Worm (Caenorhabditis elegans) whole organism, L4 larva: ENCODE measurements around the gene zipt-2.3.

ENCODE experiments used
- D1046.2 ChIP-seq: fragments of 200-800 bp; sonication (Bioruptor generic); IDR thresholded peaks from 2 replicates; pipeline ENCODE4 v1.3.6; 2022; ENCODE audit warnings: missing genetic modification characterization, missing compliant biosample characterization
- F10B5.3 ChIP-seq: sonication (generic microtip); optimal IDR thresholded peaks from 2 replicates; lab custom pipeline; 2016; ENCODE audit warnings: mild to moderate bottlenecking, missing genetic modification characterization, missing compliant biosample characterization
- F26F4.8 ChIP-seq: fragments of 200-800 bp; sonication (Bioruptor generic); conservative IDR thresholded peaks from 2 replicates; pipeline ENCODE4 v1.3.6; 2022; ENCODE audit warnings: missing genetic modification characterization, missing compliant biosample characterization
- R02D3.7 ChIP-seq: fragments of 150-350 bp; sonication (generic microtip); optimal IDR thresholded peaks from 3 replicates; lab custom pipeline; 2014; ENCODE audit warnings: missing biosample characterization, missing genetic modification characterization
- T20F7.1 ChIP-seq: fragments of 200-800 bp; sonication (Bioruptor generic); optimal IDR thresholded peaks from 2 replicates; lab custom pipeline; 2018; ENCODE audit warnings: mild to moderate bottlenecking, missing genetic modification characterization, missing compliant biosample characterization
- T26A8.4 ChIP-seq: fragments of 200-800 bp; sonication (Bioruptor generic); IDR thresholded peaks from 2 replicates; pipeline ENCODE4 v1.3.6; 2022; ENCODE audit warnings: missing genetic modification characterization, missing compliant biosample characterization
- Y75B8A.6 ChIP-seq: fragments of 200-800 bp; sonication (Bioruptor generic); IDR thresholded peaks from 2 replicates; pipeline ENCODE4 v1.3.6; 2022; ENCODE audit warnings: missing genetic modification reagents, missing genetic modification characterization, missing compliant biosample characterization
- ceh-28 ChIP-seq: fragments of 150-350 bp; optimal IDR thresholded peaks from 2 replicates; lab custom pipeline; 2014; ENCODE audit warnings: missing biosample characterization, missing genetic modification reagents, missing genetic modification characterization
- ceh-44 ChIP-seq: fragments of 200-800 bp; sonication (Bioruptor generic); IDR thresholded peaks from 2 replicates; pipeline ENCODE4 v1.3.6; 2022; ENCODE audit warnings: missing genetic modification reagents, missing genetic modification characterization, missing compliant biosample characterization
- ces-1 ChIP-seq: fragments of 150-350 bp; sonication (generic microtip); optimal IDR thresholded peaks from 4 replicates; lab custom pipeline; 2014; ENCODE audit warnings: missing biosample characterization, missing genetic modification reagents, missing genetic modification characterization
- cey-2 ChIP-seq: sonication (generic microtip); optimal IDR thresholded peaks from 3 replicates; lab custom pipeline; 2017; ENCODE audit warnings: missing genetic modification characterization, mild to moderate bottlenecking, missing compliant biosample characterization, antibody characterized with exemption, borderline replicate concordance; ENCODE audit not compliant: insufficient read depth
- daf-12 ChIP-seq: fragments of 150-350 bp; optimal IDR thresholded peaks from 2 replicates; lab custom pipeline; 2014; ENCODE audit warnings: missing biosample characterization, missing genetic modification reagents, missing genetic modification characterization
- daf-8 ChIP-seq: fragments of 200-800 bp; sonication (Bioruptor generic); IDR thresholded peaks from 2 replicates; pipeline ENCODE4 v1.3.6; 2022; ENCODE audit warnings: missing genetic modification characterization, missing compliant biosample characterization
- dmd-6 ChIP-seq: fragments of 200-800 bp; sonication (Bioruptor generic); IDR thresholded peaks from 2 replicates; pipeline ENCODE4 v1.3.6; 2022; ENCODE audit warnings: missing genetic modification reagents, missing genetic modification characterization, missing compliant biosample characterization
- dmd-8 ChIP-seq: fragments of 200-800 bp; sonication (Bioruptor generic); IDR thresholded peaks from 2 replicates; pipeline ENCODE4 v1.3.6; 2022; ENCODE audit warnings: missing genetic modification characterization, missing compliant biosample characterization
- duxl-1 ChIP-seq: sonication (generic microtip); optimal IDR thresholded peaks from 2 replicates; lab custom pipeline; 2016; ENCODE audit warnings: mild to moderate bottlenecking, missing genetic modification characterization, moderate library complexity, missing compliant biosample characterization; ENCODE audit not compliant: poor library complexity
- dve-1 ChIP-seq: sonication (generic microtip); optimal IDR thresholded peaks from 2 replicates; lab custom pipeline; 2017; ENCODE audit warnings: antibody characterized with exemption, mild to moderate bottlenecking, missing genetic modification characterization, missing compliant biosample characterization; ENCODE audit not compliant: insufficient read depth
- egl-43 ChIP-seq: fragments of 200-800 bp; sonication (Bioruptor generic); IDR thresholded peaks from 2 replicates; pipeline ENCODE4 v1.3.6; 2022; ENCODE audit warnings: missing genetic modification reagents, missing genetic modification characterization, missing compliant biosample characterization
- fkh-10 ChIP-seq: fragments of 150-350 bp; optimal IDR thresholded peaks from 2 replicates; lab custom pipeline; 2014; ENCODE audit warnings: missing biosample characterization, missing genetic modification reagents, missing genetic modification characterization
- hlh-30 ChIP-seq: sonication (generic microtip); optimal IDR thresholded peaks from 2 replicates; lab custom pipeline; 2017; ENCODE audit warnings: antibody characterized with exemption, mild to moderate bottlenecking, missing genetic modification characterization, missing compliant biosample characterization; ENCODE audit not compliant: insufficient read depth
- hmg-1.1 ChIP-seq: fragments of 200-800 bp; sonication (Bioruptor generic); IDR thresholded peaks from 2 replicates; pipeline ENCODE4 v1.3.6; 2022; ENCODE audit warnings: missing genetic modification reagents, missing genetic modification characterization, missing compliant biosample characterization
- jun-1 ChIP-seq: fragments of 150-350 bp; optimal IDR thresholded peaks from 2 replicates; lab custom pipeline; 2014; ENCODE audit warnings: missing biosample characterization, missing genetic modification reagents, missing genetic modification characterization
- lim-7 ChIP-seq: fragments of 200-800 bp; sonication (Bioruptor generic); IDR thresholded peaks from 2 replicates; pipeline ENCODE4 v1.3.6; 2022; ENCODE audit warnings: missing genetic modification characterization, missing compliant biosample characterization
- lin-1 ChIP-seq: fragments of 200-800 bp; sonication (Bioruptor generic); IDR thresholded peaks from 2 replicates; pipeline ENCODE4 v1.3.6; 2022; ENCODE audit warnings: missing genetic modification reagents, missing genetic modification characterization, missing compliant biosample characterization
- lin-13 ChIP-seq: fragments of 150-350 bp; optimal IDR thresholded peaks from 2 replicates; lab custom pipeline; 2014; ENCODE audit warnings: missing biosample characterization, missing genetic modification reagents, missing genetic modification characterization
- lin-39 ChIP-seq: fragments of 150-350 bp; optimal IDR thresholded peaks from 2 replicates; lab custom pipeline; 2014; ENCODE audit warnings: missing biosample characterization, missing genetic modification reagents, missing genetic modification characterization
- lir-3 ChIP-seq: sonication (generic microtip); optimal IDR thresholded peaks from 2 replicates; lab custom pipeline; 2016; ENCODE audit warnings: mild to moderate bottlenecking, missing genetic modification characterization, missing compliant biosample characterization
- lsy-2 ChIP-seq, 2 experiments: fragments of 150-350 bp in 1 of 2; sonication (generic microtip) in 1 of 2; optimal IDR thresholded peaks; 2 replicates each; lab custom pipeline; 2014 to 2017; ENCODE audit warnings: missing biosample characterization in 2 of 2, missing genetic modification characterization in 2 of 2
- madf-5 ChIP-seq, 2 experiments: fragments of 200-800 bp; sonication (Bioruptor generic); IDR thresholded peaks; 2 replicates each; pipeline ENCODE4 v1.3.6; 2022; ENCODE audit warnings: missing compliant biosample characterization in 2 of 2, missing genetic modification characterization in 2 of 2
- madf-9 ChIP-seq: fragments of 200-800 bp; sonication (Bioruptor generic); conservative IDR thresholded peaks from 2 replicates; pipeline ENCODE4 v1.3.6; 2022; ENCODE audit warnings: missing genetic modification reagents, missing genetic modification characterization, missing compliant biosample characterization
- mdl-1 ChIP-seq, 2 experiments: fragments of 150-350 bp in 1 of 2; sonication (generic microtip) in 1 of 2; optimal IDR thresholded peaks; 2 replicates each; lab custom pipeline; 2014 to 2017; ENCODE audit warnings: missing biosample characterization in 2 of 2, missing genetic modification characterization in 2 of 2
- mxl-2 ChIP-seq: fragments of 200-800 bp; sonication (Bioruptor generic); conservative IDR thresholded peaks from 2 replicates; pipeline ENCODE4 v1.3.6; 2022; ENCODE audit warnings: missing genetic modification reagents, missing genetic modification characterization, missing compliant biosample characterization
- mxl-3 ChIP-seq: fragments of 200-800 bp; sonication (Bioruptor generic); optimal IDR thresholded peaks from 2 replicates; lab custom pipeline; 2018; ENCODE audit warnings: mild to moderate bottlenecking, missing genetic modification characterization, missing compliant biosample characterization
- nhr-102 ChIP-seq: sonication (generic microtip); optimal IDR thresholded peaks from 2 replicates; lab custom pipeline; 2016; ENCODE audit warnings: mild to moderate bottlenecking, missing genetic modification characterization, moderate library complexity, missing compliant biosample characterization
- nhr-11 ChIP-seq: fragments of 150-350 bp; optimal IDR thresholded peaks from 2 replicates; lab custom pipeline; 2014; ENCODE audit warnings: missing biosample characterization, missing genetic modification characterization
- nhr-48 ChIP-seq: sonication (generic microtip); optimal IDR thresholded peaks from 2 replicates; lab custom pipeline; 2016; ENCODE audit warnings: mild to moderate bottlenecking, missing genetic modification characterization, missing compliant biosample characterization
- nhr-6 ChIP-seq: fragments of 150-350 bp; optimal IDR thresholded peaks from 2 replicates; lab custom pipeline; 2014; ENCODE audit warnings: missing biosample characterization, missing genetic modification characterization
- php-3 ChIP-seq: fragments of 200-800 bp; sonication (Bioruptor generic); IDR thresholded peaks from 2 replicates; pipeline ENCODE4 v1.3.6; 2022; ENCODE audit warnings: missing genetic modification reagents, missing genetic modification characterization, missing compliant biosample characterization
- rbr-2 ChIP-seq: sonication (generic microtip); optimal IDR thresholded peaks from 2 replicates; lab custom pipeline; 2016; ENCODE audit warnings: missing genotype, missing genetic modification characterization, missing compliant biosample characterization
- saeg-2 ChIP-seq: fragments of 200-800 bp; sonication (Bioruptor generic); IDR thresholded peaks from 2 replicates; pipeline ENCODE4 v1.3.6; 2022; ENCODE audit warnings: missing genetic modification reagents, missing genetic modification characterization, missing compliant biosample characterization
- set-16 ChIP-seq: fragments of 200-800 bp; sonication (Bioruptor generic); IDR thresholded peaks from 2 replicates; pipeline ENCODE4 v1.3.6; 2022; ENCODE audit warnings: missing genetic modification reagents, missing genetic modification characterization, missing compliant biosample characterization
- skn-1 ChIP-seq: fragments of 150-350 bp; optimal IDR thresholded peaks from 2 replicates; lab custom pipeline; 2014; ENCODE audit warnings: missing biosample characterization, missing genetic modification characterization
- snpc-1.2 ChIP-seq: fragments of 200-800 bp; sonication (Bioruptor generic); IDR thresholded peaks from 2 replicates; pipeline ENCODE4 v1.3.6; 2022; ENCODE audit warnings: missing genetic modification reagents, missing genetic modification characterization, missing compliant biosample characterization
- unc-62 ChIP-seq, 3 experiments: fragments of 150-350 bp in 1 of 3; sonication (generic microtip); optimal IDR thresholded peaks in 2 of 3; peaks in 1 of 3; 1 replicate in 1 of 3; 2 replicates in 2 of 3; lab custom pipeline; 2014 to 2017; ENCODE audit warnings: missing biosample characterization in 3 of 3, missing genetic modification characterization in 3 of 3, missing genetic modification reagents in 3 of 3, missing genotype in 1 of 3
- vab-7 ChIP-seq: fragments of 200-800 bp; sonication (Bioruptor generic); IDR thresholded peaks from 2 replicates; pipeline ENCODE4 v1.3.6; 2022; ENCODE audit warnings: missing genetic modification reagents, missing genetic modification characterization, missing compliant biosample characterization
- zag-1 ChIP-seq: fragments of 150-350 bp; optimal IDR thresholded peaks from 2 replicates; lab custom pipeline; 2014; ENCODE audit warnings: missing biosample characterization, missing genetic modification characterization
- zfp-2 ChIP-seq: sonication (generic microtip); optimal IDR thresholded peaks from 2 replicates; lab custom pipeline; 2016; ENCODE audit warnings: mild to moderate bottlenecking, missing genetic modification characterization, missing compliant biosample characterization
- zip-11 ChIP-seq: fragments of 200-800 bp; sonication (Bioruptor generic); IDR thresholded peaks from 2 replicates; pipeline ENCODE4 v1.3.6; 2022; ENCODE audit warnings: missing genetic modification characterization, missing compliant biosample characterization
- zip-2 ChIP-seq: fragments of 150-350 bp; optimal IDR thresholded peaks from 2 replicates; lab custom pipeline; 2014; ENCODE audit warnings: missing biosample characterization, missing genetic modification characterization
- ztf-7 ChIP-seq: fragments of 150-350 bp; optimal IDR thresholded peaks from 2 replicates; lab custom pipeline; 2014; ENCODE audit warnings: missing biosample characterization, missing genetic modification characterization

Gene zipt-2.3

ce11 chrII:13673605-13674193 is 42.0 kb downstream of the zipt-2.3 start (continued):
- TF ChIP-seq zfp-2 (tag; lab: Kevin White, UChicago): no peak
- TF ChIP-seq lin-13 (GFP tag; lab: Kevin White, UChicago): no peak
- no peak for TF ChIP-seq ceh-28 (tag; lab: Kevin White, UChicago)
- TF ChIP-seq jun-1 (tag; lab: Kevin White, UChicago): no peak
- no peak for TF ChIP-seq zag-1 (tag; lab: Kevin White, UChicago)
- TF ChIP-seq mdl-1 (tag; optimal IDR thresholded peaks at IDR 0.05; lab: Kevin White, UChicago): peak in 1 of 2 experiments; percentile 66
- TF ChIP-seq lin-39 (tag; lab: Kevin White, UChicago): no peak
- no peak for TF ChIP-seq madf-9 (GFP tag; lab: Robert Waterston, UW)
- no peak for TF ChIP-seq hmg-1.1 (GFP tag; lab: Robert Waterston, UW)
- no peak for TF ChIP-seq nhr-11 (tag; lab: Kevin White, UChicago)
- no peak for TF ChIP-seq daf-12 (tag; lab: Kevin White, UChicago)
- TF ChIP-seq F26F4.8: no peak
- peak; percentile 27 for TF ChIP-seq mxl-3 (GFP tag; lab: Kevin White, UChicago)
- TF ChIP-seq lim-7 (GFP tag; lab: Robert Waterston, UW): no peak
- TF ChIP-seq zip-2: no peak
- TF ChIP-seq duxl-1: no peak
- TF ChIP-seq T26A8.4 (GFP tag; lab: Robert Waterston, UW): 0 out of 2 replicates have a peak, but pooled peaks have one; percentile 16
- TF ChIP-seq D1046.2: no peak
- peak; percentile 48 for TF ChIP-seq nhr-48 (tag; lab: Kevin White, UChicago)
- TF ChIP-seq daf-8 (GFP tag; lab: Robert Waterston, UW): no peak
- no peak for TF ChIP-seq ces-1 (GFP tag; lab: Kevin White, UChicago)
- no peak for TF ChIP-seq zip-11 (GFP tag; lab: Robert Waterston, UW)
- TF ChIP-seq lir-3: no peak
- no peak for TF ChIP-seq ceh-44 (GFP tag; lab: Robert Waterston, UW)
- TF ChIP-seq fkh-10 (GFP tag; lab: Kevin White, UChicago): no peak
- no peak for TF ChIP-seq ztf-7 (tag; lab: Kevin White, UChicago)
- no peak for TF ChIP-seq egl-43 (GFP tag; lab: Robert Waterston, UW)
- TF ChIP-seq cey-2 (tag; lab: Kevin White, UChicago): no peak
- TF ChIP-seq skn-1 (tag; lab: Kevin White, UChicago): no peak
- TF ChIP-seq lin-1 (GFP tag; lab: Robert Waterston, UW): 0 out of 2 replicates have a peak, but pooled peaks have one; percentile 24
- no peak for TF ChIP-seq mxl-2
- no peak for TF ChIP-seq rbr-2 (tag; lab: Kevin White, UChicago)
- TF ChIP-seq nhr-102 (tag; lab: Kevin White, UChicago): peak; percentile 45
- no peak for TF ChIP-seq madf-5 (GFP tag; IDR thresholded peaks at IDR 0.05; lab: Robert Waterston, UW)
- TF ChIP-seq Y75B8A.6 (GFP tag; lab: Robert Waterston, UW): no peak
- no peak for TF ChIP-seq T20F7.1
- no peak for TF ChIP-seq lsy-2 (tag; optimal IDR thresholded peaks at IDR 0.05; lab: Kevin White, UChicago)
- no peak for TF ChIP-seq dmd-8 (GFP tag; lab: Robert Waterston, UW)
- TF ChIP-seq F10B5.3: no peak
- TF ChIP-seq php-3 (GFP tag; lab: Robert Waterston, UW): no peak
- TF ChIP-seq hlh-30 (tag; lab: Kevin White, UChicago): peak; percentile 68
- TF ChIP-seq unc-62 (GFP tag; optimal IDR thresholded peaks at IDR 0.05 in 1 of 2; lab: Kevin White, UChicago): peak in 1 of 2 experiments; percentile 32
- TF ChIP-seq unc-62 (tag; optimal IDR thresholded peaks at IDR 0.05; lab: Kevin White, UChicago): no peak
- no peak for TF ChIP-seq vab-7
- no peak for TF ChIP-seq set-16 (GFP tag; lab: Robert Waterston, UW)
- TF ChIP-seq nhr-6: no peak
- TF ChIP-seq R02D3.7 (tag; lab: Kevin White, UChicago): no peak
- peak; percentile 27 for TF ChIP-seq dve-1 (tag; lab: Kevin White, UChicago)
- 0 out of 2 replicates have a peak, but pooled peaks have one; percentile 20 for TF ChIP-seq dmd-6 (GFP tag; lab: Robert Waterston, UW)
- no peak for TF ChIP-seq snpc-1.2 (GFP tag; lab: Robert Waterston, UW)
- no peak for TF ChIP-seq saeg-2 (GFP tag; lab: Robert Waterston, UW)
